Fruit fly (Drosophila melanogaster) whole organism, prepupa: ENCODE data around the gene ABCB7.
A peak's percentile ranks its signal among the peaks of the same experiment; 100 is the strongest.

Source experiments
- Blimp-1 ChIP-seq: fragments of 200-800 bp; sonication (Bioruptor generic); optimal IDR thresholded peaks from 3 replicates; lab custom pipeline; 2017; ENCODE audit warnings: missing biosample characterization, missing genetic modification characterization, mild to moderate bottlenecking, moderate library complexity, missing genetic modification reagents
- CG10631 ChIP-seq: fragments of 200-800 bp; sonication (Bioruptor generic); optimal IDR thresholded peaks from 2 replicates; lab custom pipeline; 2016; ENCODE audit warnings: missing biosample characterization, missing genetic modification characterization
- CG10669 ChIP-seq: fragments of 200-800 bp; sonication (Bioruptor generic); optimal IDR thresholded peaks from 3 replicates; lab custom pipeline; 2018; ENCODE audit warnings: missing biosample characterization, mild to moderate bottlenecking, missing genetic modification characterization, moderate library complexity
- CG11902 ChIP-seq: fragments of 200-800 bp; sonication (Bioruptor generic); optimal IDR thresholded peaks from 3 replicates; lab custom pipeline; 2016; ENCODE audit warnings: missing biosample characterization, missing genetic modification characterization
- CG15336 ChIP-seq: fragments of 200-800 bp; sonication (Bioruptor generic); IDR thresholded peaks from 2 replicates; pipeline ENCODE4 v1.3.6; 2022; ENCODE audit warnings: missing biosample characterization, missing genetic modification characterization
- CG1621 ChIP-seq: fragments of 200-800 bp; sonication (Bioruptor generic); optimal IDR thresholded peaks from 3 replicates; lab custom pipeline; 2018; ENCODE audit warnings: missing biosample characterization, mild to moderate bottlenecking, missing genetic modification characterization
- CG16779 ChIP-seq: fragments of 200-800 bp; sonication (Bioruptor generic); optimal IDR thresholded peaks from 3 replicates; lab custom pipeline; 2017; ENCODE audit warnings: missing biosample characterization, mild to moderate bottlenecking, missing genetic modification characterization
- CG3032 ChIP-seq: fragments of 200-800 bp; optimal IDR thresholded peaks from 2 replicates; lab custom pipeline; 2019; ENCODE audit warnings: missing biosample characterization, mild to moderate bottlenecking, missing genetic modification characterization, moderate library complexity
- CG32006 ChIP-seq: fragments of 200-800 bp; sonication (Bioruptor generic); optimal IDR thresholded peaks from 3 replicates; lab custom pipeline; 2017; ENCODE audit warnings: missing biosample characterization, mild to moderate bottlenecking, missing genetic modification characterization
- CG34406 ChIP-seq: fragments of 200-800 bp; sonication (Bioruptor generic); optimal IDR thresholded peaks from 3 replicates; lab custom pipeline; 2016; ENCODE audit warnings: missing biosample characterization, missing genetic modification characterization
- CG3919 ChIP-seq: fragments of 200-800 bp; sonication (Bioruptor generic); optimal IDR thresholded peaks from 3 replicates; lab custom pipeline; 2016; ENCODE audit warnings: missing biosample characterization, missing genetic modification characterization
- CG4318 ChIP-seq: fragments of 200-800 bp; sonication (Bioruptor generic); optimal IDR thresholded peaks from 3 replicates; lab custom pipeline; 2017; ENCODE audit warnings: missing biosample characterization, mild to moderate bottlenecking, missing genetic modification characterization
- CG6163 ChIP-seq: fragments of 200-800 bp; sonication (Bioruptor generic); IDR thresholded peaks from 3 replicates; pipeline ENCODE4 v1.3.6; 2022; ENCODE audit warnings: missing biosample characterization, missing genetic modification characterization
- CG6276 ChIP-seq: fragments of 200-800 bp; sonication (Bioruptor generic); optimal IDR thresholded peaks from 2 replicates; lab custom pipeline; 2017; ENCODE audit warnings: missing biosample characterization, mild to moderate bottlenecking, missing genetic modification characterization
- CG6792 ChIP-seq: fragments of 200-800 bp; sonication (Bioruptor generic); optimal IDR thresholded peaks from 3 replicates; lab custom pipeline; 2016; ENCODE audit warnings: missing biosample characterization, missing genetic modification characterization
- CG6808 ChIP-seq: fragments of 200-800 bp; sonication (Bioruptor generic); optimal IDR thresholded peaks from 3 replicates; lab custom pipeline; 2017; ENCODE audit warnings: missing biosample characterization, missing genetic modification characterization, mild to moderate bottlenecking, moderate library complexity, missing genetic modification reagents
- CG6854 ChIP-seq: fragments of 200-800 bp; sonication (Bioruptor generic); optimal IDR thresholded peaks from 2 replicates; lab custom pipeline; 2017; ENCODE audit warnings: missing biosample characterization, mild to moderate bottlenecking, missing genetic modification characterization
- CG7368 ChIP-seq: fragments of 200-800 bp; sonication (Bioruptor generic); optimal IDR thresholded peaks from 3 replicates; lab custom pipeline; 2016; ENCODE audit warnings: missing biosample characterization, missing genetic modification characterization
- CG8119 ChIP-seq: fragments of 200-800 bp; sonication (Bioruptor generic); IDR thresholded peaks from 3 replicates; pipeline ENCODE4 v1.3.6; 2022; ENCODE audit warnings: missing biosample characterization, missing genetic modification characterization
- CG8319 ChIP-seq: fragments of 200-800 bp; sonication (Bioruptor generic); optimal IDR thresholded peaks from 3 replicates; lab custom pipeline; 2016; ENCODE audit warnings: missing biosample characterization, missing genetic modification characterization
- CG8632 ChIP-seq: fragments of 200-800 bp; sonication (Bioruptor generic); optimal IDR thresholded peaks from 3 replicates; lab custom pipeline; 2016; ENCODE audit warnings: missing biosample characterization, missing genetic modification characterization
- CG9139 ChIP-seq: fragments of 200-800 bp; sonication (Bioruptor generic); optimal IDR thresholded peaks from 3 replicates; lab custom pipeline; 2017; ENCODE audit warnings: missing biosample characterization, mild to moderate bottlenecking, missing genetic modification characterization
- Eip78C ChIP-seq: fragments of 200-800 bp; sonication (Bioruptor generic); peaks from one replicate; lab custom pipeline; 2016; ENCODE audit warnings: missing biosample characterization, missing genetic modification characterization
- Eip93F ChIP-seq: fragments of 200-800 bp; sonication (Bioruptor generic); optimal IDR thresholded peaks from 2 replicates; lab custom pipeline; 2016; ENCODE audit warnings: missing biosample characterization, mild to moderate bottlenecking, missing genetic modification characterization
- Ets21C ChIP-seq: fragments of 200-800 bp; sonication (Bioruptor generic); optimal IDR thresholded peaks from 3 replicates; lab custom pipeline; 2016; ENCODE audit warnings: missing biosample characterization, missing genetic modification characterization
- Ets96B ChIP-seq: fragments of 200-800 bp; optimal IDR thresholded peaks from 2 replicates; lab custom pipeline; 2019; ENCODE audit warnings: missing biosample characterization, mild to moderate bottlenecking, missing genetic modification characterization, moderate library complexity
- Hr38 ChIP-seq: sonication (Bioruptor generic); optimal IDR thresholded peaks from 2 replicates; lab custom pipeline; 2016; ENCODE audit warnings: missing biosample characterization, missing genetic modification characterization
- Hr39 ChIP-seq: fragments of 200-800 bp; sonication (Bioruptor generic); optimal IDR thresholded peaks from 2 replicates; lab custom pipeline; 2016; ENCODE audit warnings: missing biosample characterization, missing genetic modification characterization
- Hr4 ChIP-seq: fragments of 200-800 bp; sonication (Bioruptor generic); optimal IDR thresholded peaks from 3 replicates; lab custom pipeline; 2016; ENCODE audit warnings: missing biosample characterization, missing genetic modification characterization
- Lpt ChIP-seq: fragments of 200-800 bp; sonication (Bioruptor generic); optimal IDR thresholded peaks from 3 replicates; lab custom pipeline; 2016; ENCODE audit warnings: missing biosample characterization, missing genetic modification characterization
- Met ChIP-seq: fragments of 200-800 bp; sonication (Bioruptor generic); optimal IDR thresholded peaks from 3 replicates; lab custom pipeline; 2016; ENCODE audit warnings: missing biosample characterization, missing genetic modification characterization
- OdsH ChIP-seq: fragments of 200-800 bp; sonication (Bioruptor generic); optimal IDR thresholded peaks from 3 replicates; lab custom pipeline; 2016; ENCODE audit warnings: missing biosample characterization, missing genetic modification characterization
- Smox ChIP-seq: fragments of 200-800 bp; sonication (Bioruptor generic); optimal IDR thresholded peaks from 3 replicates; lab custom pipeline; 2016; ENCODE audit warnings: missing biosample characterization, missing genetic modification characterization
- Sox102F ChIP-seq: fragments of 200-800 bp; sonication (Bioruptor generic); optimal IDR thresholded peaks from 2 replicates; lab custom pipeline; 2016; ENCODE audit warnings: missing biosample characterization, mild to moderate bottlenecking, missing genetic modification characterization
- Sox14 ChIP-seq: fragments of 200-800 bp; sonication (Bioruptor generic); optimal IDR thresholded peaks from 3 replicates; lab custom pipeline; 2016; ENCODE audit warnings: missing biosample characterization, missing genetic modification characterization
- achi ChIP-seq: fragments of 200-800 bp; sonication (Bioruptor generic); optimal IDR thresholded peaks from 3 replicates; lab custom pipeline; 2016; ENCODE audit warnings: missing biosample characterization, missing genetic modification characterization
- acj6 ChIP-seq: fragments of 200-800 bp; sonication (Bioruptor generic); optimal IDR thresholded peaks from 3 replicates; lab custom pipeline; 2016; ENCODE audit warnings: missing biosample characterization, missing genetic modification characterization
- dac ChIP-seq: fragments of 200-800 bp; sonication (Bioruptor generic); optimal IDR thresholded peaks from 2 replicates; lab custom pipeline; 2017; ENCODE audit warnings: missing biosample characterization, mild to moderate bottlenecking, missing genetic modification characterization
- dsx ChIP-seq: fragments of 200-800 bp; optimal IDR thresholded peaks from 3 replicates; lab custom pipeline; 2019; ENCODE audit warnings: missing biosample characterization, mild to moderate bottlenecking, missing genetic modification characterization, moderate library complexity; ENCODE audit not compliant: poor library complexity, severe bottlenecking
- eg ChIP-seq: fragments of 200-800 bp; sonication (Bioruptor generic); IDR thresholded peaks from 3 replicates; pipeline ENCODE4 v1.3.6; 2022; ENCODE audit warnings: missing biosample characterization, missing genetic modification characterization
- esn ChIP-seq: fragments of 200-800 bp; sonication (Bioruptor generic); optimal IDR thresholded peaks from 2 replicates; lab custom pipeline; 2016; ENCODE audit warnings: missing biosample characterization, mild to moderate bottlenecking, missing genetic modification characterization, moderate library complexity
- fd59A ChIP-seq: fragments of 200-800 bp; sonication (Bioruptor generic); optimal IDR thresholded peaks from 2 replicates; lab custom pipeline; 2017; ENCODE audit warnings: missing biosample characterization, mild to moderate bottlenecking, missing genetic modification characterization, missing genetic modification reagents
- fd85E ChIP-seq: fragments of 200-800 bp; sonication (Bioruptor generic); optimal IDR thresholded peaks from 3 replicates; lab custom pipeline; 2016; ENCODE audit warnings: missing biosample characterization, missing genetic modification characterization
- lz ChIP-seq: fragments of 200-800 bp; sonication (Bioruptor generic); optimal IDR thresholded peaks from 3 replicates; lab custom pipeline; 2016; ENCODE audit warnings: missing biosample characterization, missing genetic modification characterization
- net ChIP-seq: fragments of 200-800 bp; sonication (Bioruptor generic); optimal IDR thresholded peaks from 3 replicates; lab custom pipeline; 2016; ENCODE audit warnings: missing biosample characterization, missing genetic modification characterization
- pdm3 ChIP-seq: fragments of 200-800 bp; sonication (Bioruptor generic); optimal IDR thresholded peaks from 3 replicates; lab custom pipeline; 2016; ENCODE audit warnings: missing biosample characterization, missing genetic modification characterization
- salr ChIP-seq, 2 experiments: fragments of 200-800 bp; sonication (Bioruptor generic); optimal IDR thresholded peaks; 3 replicates each; lab custom pipeline; 2016 to 2018; ENCODE audit warnings: missing biosample characterization in 2 of 2, missing genetic modification characterization in 2 of 2, mild to moderate bottlenecking in 1 of 2
- spab ChIP-seq: fragments of 200-800 bp; sonication (Bioruptor generic); optimal IDR thresholded peaks from 2 replicates; lab custom pipeline; 2017; ENCODE audit warnings: missing biosample characterization, mild to moderate bottlenecking, missing genetic modification characterization, missing genetic modification reagents
- ss ChIP-seq, 2 experiments: fragments of 200-800 bp; sonication (Bioruptor generic); optimal IDR thresholded peaks; 2 replicates in 1 of 2; 3 replicates in 1 of 2; lab custom pipeline; 2017 to 2018; ENCODE audit warnings: mild to moderate bottlenecking in 2 of 2, missing biosample characterization in 2 of 2, missing genetic modification characterization in 2 of 2, moderate library complexity in 1 of 2
- svp ChIP-seq: fragments of 200-800 bp; sonication (Bioruptor generic); peaks from one replicate; lab custom pipeline; 2016; ENCODE audit warnings: missing biosample characterization, missing genetic modification characterization
- topi ChIP-seq: fragments of 200-800 bp; sonication (Bioruptor generic); optimal IDR thresholded peaks from 3 replicates; lab custom pipeline; 2016; ENCODE audit warnings: missing biosample characterization, missing genetic modification characterization
- vri ChIP-seq: fragments of 200-800 bp; sonication (Bioruptor generic); optimal IDR thresholded peaks from 3 replicates; lab custom pipeline; 2016; ENCODE audit warnings: missing biosample characterization, mild to moderate bottlenecking, missing genetic modification characterization

The ABCB7 gene

DNA sequence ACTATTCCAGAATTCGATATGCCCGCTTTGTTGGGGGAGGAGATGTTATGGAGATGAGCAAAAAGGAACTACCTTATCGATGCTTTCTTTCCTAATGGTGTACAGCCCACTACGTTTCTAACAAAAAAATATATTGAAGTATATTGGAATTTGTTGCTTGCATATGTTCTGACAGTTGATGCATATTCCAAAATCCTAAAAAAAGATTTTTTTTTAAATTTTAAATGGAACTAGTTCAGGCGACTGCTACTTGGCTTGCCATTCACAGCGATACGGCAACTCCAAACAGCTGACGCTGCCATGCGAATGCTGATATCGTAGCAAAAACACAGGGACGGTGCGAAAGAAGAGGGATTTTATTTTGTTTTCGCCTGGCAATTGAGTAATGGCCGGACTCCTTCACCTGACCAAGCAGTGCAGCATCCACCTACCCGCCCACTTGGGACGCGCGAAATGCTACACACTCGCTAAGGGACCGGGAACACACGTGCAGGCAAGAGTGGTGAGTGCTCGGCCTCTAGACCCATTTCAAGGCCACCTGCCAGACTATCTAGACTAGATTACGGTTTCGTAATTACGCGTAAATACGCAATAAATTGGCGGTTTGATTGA lies at the start of gene ABCB7, which contains the start of the genes CG13926 and CG33230:
Gene ABCB7 (plus strand): TSS at position 299 of the 612 bp plus-strand sequence.
Gene CG13926 (minus strand): TSS at position 43 of the 612 bp plus-strand sequence.
Gene CG33230 (plus strand): TSS at position 299 of the 612 bp plus-strand sequence.
- TF ChIP-seq fd59A, result no peak
- peak in 1 of 2 experiments; percentile 36 for TF ChIP-seq ss (GFP tag; optimal IDR thresholded peaks at IDR 0.05; lab: Kevin White, UChicago)
- TF ChIP-seq Hr39 (GFP tag; lab: Kevin White, UChicago), result peak; percentile 57
- no peak for TF ChIP-seq Eip78C (GFP tag; lab: Kevin White, UChicago)
- no peak for TF ChIP-seq dsx (GFP tag; lab: Kevin White, UChicago)
- no peak for TF ChIP-seq CG6808 (GFP tag; lab: Kevin White, UChicago)
- no peak for TF ChIP-seq CG4318 (GFP tag; lab: Kevin White, UChicago)
- peak; percentile 11 for TF ChIP-seq CG6854
- TF ChIP-seq Met, result no peak
- no peak for TF ChIP-seq CG8632 (GFP tag; lab: Kevin White, UChicago)
- no peak for TF ChIP-seq CG8119 (GFP tag; lab: Robert Waterston, UW)
- TF ChIP-seq Ets96B (tag; lab: Kevin White, UChicago), result no peak
- TF ChIP-seq vri (GFP tag; lab: Kevin White, UChicago), result peak; percentile 77
- no peak for TF ChIP-seq Hr4 (GFP tag; lab: Kevin White, UChicago)
- TF ChIP-seq Smox (GFP tag; lab: Kevin White, UChicago), result peak; percentile 23
- TF ChIP-seq esn (GFP tag; lab: Kevin White, UChicago), result no peak
- TF ChIP-seq Sox102F (GFP tag; lab: Kevin White, UChicago), result no peak
- no peak for TF ChIP-seq CG6792 (GFP tag; lab: Kevin White, UChicago)
- no peak for TF ChIP-seq Blimp-1
- no peak for TF ChIP-seq CG7368 (GFP tag; lab: Kevin White, UChicago)
- TF ChIP-seq Lpt, result no peak
- no peak for TF ChIP-seq CG3032 (tag; lab: Kevin White, UChicago)
- no peak for TF ChIP-seq acj6 (GFP tag; lab: Kevin White, UChicago)
- no peak for TF ChIP-seq Ets21C (GFP tag; lab: Kevin White, UChicago)
- no peak for TF ChIP-seq CG9139 (GFP tag; lab: Kevin White, UChicago)
- no peak for TF ChIP-seq CG15336 (GFP tag; lab: Robert Waterston, UW)
- no peak for TF ChIP-seq CG8319 (GFP tag; lab: Kevin White, UChicago)
- TF ChIP-seq fd85E, result no peak
- no peak for TF ChIP-seq Eip93F
- peak; percentile 47 for TF ChIP-seq Sox14
- no peak for TF ChIP-seq Hr38 (GFP tag; lab: Kevin White, UChicago)
- no peak for TF ChIP-seq spab (GFP tag; lab: Kevin White, UChicago)
- TF ChIP-seq salr (GFP tag; optimal IDR thresholded peaks at IDR 0.05; lab: Kevin White, UChicago), result no peak
- TF ChIP-seq topi, result no peak
- 0 out of 3 replicates have a peak, but pooled peaks have one; percentile 28 for TF ChIP-seq CG6163 (GFP tag; lab: Robert Waterston, UW)
- peak; percentile 31 for TF ChIP-seq lz (GFP tag; lab: Kevin White, UChicago)
- TF ChIP-seq CG11902 (GFP tag; lab: Kevin White, UChicago), result peak; percentile 44
- no peak for TF ChIP-seq dac
- TF ChIP-seq pdm3 (GFP tag; lab: Kevin White, UChicago), result no peak
- TF ChIP-seq CG32006, result peak; percentile 23
- peak; percentile 84 for TF ChIP-seq svp
- no peak for TF ChIP-seq net (GFP tag; lab: Kevin White, UChicago)
- TF ChIP-seq CG6276 (GFP tag; lab: Kevin White, UChicago), result no peak
- no peak for TF ChIP-seq CG34406
- no peak for TF ChIP-seq CG16779 (tag; lab: Kevin White, UChicago)
- no peak for TF ChIP-seq eg (GFP tag; lab: Robert Waterston, UW)
- TF ChIP-seq CG1621 (tag; lab: Kevin White, UChicago), result no peak
- TF ChIP-seq CG10669 (GFP tag; lab: Kevin White, UChicago), result no peak
- TF ChIP-seq achi (GFP tag; lab: Kevin White, UChicago), result peak; percentile 27
- TF ChIP-seq CG3919 (GFP tag; lab: Kevin White, UChicago), result no peak
- no peak for TF ChIP-seq OdsH (GFP tag; lab: Kevin White, UChicago)
- no peak for TF ChIP-seq CG10631
